Worm (Caenorhabditis elegans) whole organism, L2 larva: ENCODE results near the gene T03G6.1.

Experiments
- C34F6.9 ChIP-seq: fragments of 150-350 bp; optimal IDR thresholded peaks from 2 replicates; lab custom pipeline; 2014; ENCODE audit warnings: missing biosample characterization, missing genetic modification characterization
- F13H6.1 ChIP-seq: sonication (generic microtip); optimal IDR thresholded peaks from 2 replicates; lab custom pipeline; 2016; ENCODE audit warnings: missing genetic modification characterization, missing compliant biosample characterization
- Y55F3AM.14 ChIP-seq: fragments of 200-800 bp; sonication (Bioruptor generic); optimal IDR thresholded peaks from 2 replicates; lab custom pipeline; 2018; ENCODE audit warnings: mild to moderate bottlenecking, missing genetic modification characterization, missing compliant biosample characterization
- ZK546.5 ChIP-seq: sonication (generic microtip); optimal IDR thresholded peaks from 2 replicates; lab custom pipeline; 2017; ENCODE audit warnings: missing biosample characterization, missing genetic modification characterization
- alr-1 ChIP-seq: fragments of 150-350 bp; optimal IDR thresholded peaks from 2 replicates; lab custom pipeline; 2014; ENCODE audit warnings: missing biosample characterization, missing genetic modification characterization
- aly-2 ChIP-seq: fragments of 150-350 bp; optimal IDR thresholded peaks from 2 replicates; lab custom pipeline; 2014; ENCODE audit warnings: missing biosample characterization, missing genetic modification characterization
- ama-1 ChIP-seq: fragments of 150-350 bp; optimal IDR thresholded peaks from 2 replicates; lab custom pipeline; 2018; ENCODE audit warnings: inconsistent platforms
- ceh-16 ChIP-seq: fragments of 150-350 bp; optimal IDR thresholded peaks from 2 replicates; lab custom pipeline; 2014; ENCODE audit warnings: missing biosample characterization, missing genetic modification characterization
- crh-2 ChIP-seq: sonication (generic microtip); optimal IDR thresholded peaks from 2 replicates; lab custom pipeline; 2017; ENCODE audit warnings: missing biosample characterization, missing genetic modification characterization
- dmd-4 ChIP-seq: sonication (generic microtip); optimal IDR thresholded peaks from 2 replicates; lab custom pipeline; 2017; ENCODE audit warnings: missing biosample characterization, missing genetic modification characterization
- egl-27 ChIP-seq: sonication (generic microtip); optimal IDR thresholded peaks from 3 replicates; lab custom pipeline; 2017; ENCODE audit warnings: missing biosample characterization, missing genetic modification reagents, missing genetic modification characterization
- elt-1 ChIP-seq: fragments of 150-350 bp; optimal IDR thresholded peaks from 2 replicates; lab custom pipeline; 2014; ENCODE audit warnings: missing biosample characterization, missing genetic modification characterization
- elt-3 ChIP-seq: sonication (generic microtip); optimal IDR thresholded peaks from 2 replicates; lab custom pipeline; 2017; ENCODE audit warnings: missing biosample characterization, missing genetic modification characterization
- fos-1 ChIP-seq: fragments of 150-350 bp; optimal IDR thresholded peaks from 2 replicates; lab custom pipeline; 2014; ENCODE audit warnings: missing biosample characterization, missing genetic modification characterization
- gmeb-1 ChIP-seq: fragments of 150-350 bp; optimal IDR thresholded peaks from 2 replicates; lab custom pipeline; 2014; ENCODE audit warnings: missing biosample characterization, missing genetic modification characterization
- lin-11 ChIP-seq: fragments of 150-350 bp; sonication (generic microtip); optimal IDR thresholded peaks from 2 replicates; lab custom pipeline; 2014; ENCODE audit warnings: missing biosample characterization, missing genetic modification characterization, inconsistent platforms, mixed read lengths
- lin-13 ChIP-seq: fragments of 150-350 bp; optimal IDR thresholded peaks from 2 replicates; lab custom pipeline; 2014; ENCODE audit warnings: missing biosample characterization, missing genetic modification reagents, missing genetic modification characterization
- lin-39 ChIP-seq: fragments of 150-350 bp; optimal IDR thresholded peaks from 2 replicates; lab custom pipeline; 2014; ENCODE audit warnings: missing biosample characterization, missing genetic modification reagents, missing genetic modification characterization
- lsy-2 ChIP-seq, 2 experiments: fragments of 150-350 bp in 1 of 2; sonication (generic microtip) in 1 of 2; optimal IDR thresholded peaks; 2 replicates each; lab custom pipeline; 2014 to 2017; ENCODE audit warnings: missing biosample characterization in 2 of 2, missing genetic modification characterization in 2 of 2
- mab-5 ChIP-seq: fragments of 150-350 bp; optimal IDR thresholded peaks from 2 replicates; lab custom pipeline; 2014; ENCODE audit warnings: missing biosample characterization, missing genetic modification characterization
- mdl-1 ChIP-seq, 2 experiments: fragments of 150-350 bp in 1 of 2; sonication (generic microtip) in 1 of 2; optimal IDR thresholded peaks; 2 replicates each; lab custom pipeline; 2017; ENCODE audit warnings: missing biosample characterization in 2 of 2, missing genetic modification characterization in 2 of 2
- nhr-10 ChIP-seq: sonication (generic microtip); optimal IDR thresholded peaks from 2 replicates; lab custom pipeline; 2017; ENCODE audit warnings: missing biosample characterization, missing genetic modification characterization
- nhr-12 ChIP-seq: fragments of 150-350 bp; optimal IDR thresholded peaks from 2 replicates; lab custom pipeline; 2014; ENCODE audit warnings: missing biosample characterization, missing genetic modification characterization
- nhr-129 ChIP-seq: fragments of 150-350 bp; optimal IDR thresholded peaks from 2 replicates; lab custom pipeline; 2014; ENCODE audit warnings: missing biosample characterization, missing genetic modification characterization
- nhr-25 ChIP-seq: fragments of 150-350 bp; sonication (generic microtip); optimal IDR thresholded peaks from 3 replicates; lab custom pipeline; 2014; ENCODE audit warnings: missing biosample characterization, missing genetic modification characterization
- nhr-6 ChIP-seq: fragments of 150-350 bp; optimal IDR thresholded peaks from 2 replicates; lab custom pipeline; 2014; ENCODE audit warnings: missing biosample characterization, missing genetic modification characterization
- peb-1 ChIP-seq: fragments of 150-350 bp; optimal IDR thresholded peaks from 2 replicates; lab custom pipeline; 2014; ENCODE audit warnings: missing biosample characterization, missing genetic modification characterization
- sem-4 ChIP-seq: fragments of 150-350 bp; optimal IDR thresholded peaks from 2 replicates; lab custom pipeline; 2014; ENCODE audit warnings: missing biosample characterization, missing genetic modification reagents, missing genetic modification characterization
- sma-9 ChIP-seq, 2 experiments: fragments of 150-350 bp in 1 of 2; sonication (generic microtip) in 1 of 2; optimal IDR thresholded peaks; 2 replicates each; lab custom pipeline; 2014 to 2016; ENCODE audit warnings: missing genetic modification characterization in 2 of 2, mild to moderate bottlenecking in 1 of 2, missing biosample characterization in 1 of 2, missing compliant biosample characterization in 1 of 2, missing genetic modification reagents in 1 of 2, moderate library complexity in 1 of 2
- snpc-4 ChIP-seq: fragments of 150-350 bp; optimal IDR thresholded peaks from 2 replicates; lab custom pipeline; 2014; ENCODE audit warnings: missing biosample characterization, missing genetic modification characterization
- unc-55 ChIP-seq: fragments of 150-350 bp; sonication (generic microtip); optimal IDR thresholded peaks from 3 replicates; lab custom pipeline; 2014; ENCODE audit warnings: missing biosample characterization, missing genetic modification reagents, missing genetic modification characterization
- unc-62 ChIP-seq: fragments of 150-350 bp; optimal IDR thresholded peaks from 2 replicates; lab custom pipeline; 2014; ENCODE audit warnings: missing biosample characterization, missing genetic modification reagents, missing genetic modification characterization
- zag-1 ChIP-seq: fragments of 150-350 bp; optimal IDR thresholded peaks from 2 replicates; lab custom pipeline; 2014; ENCODE audit warnings: missing biosample characterization, missing genetic modification characterization
- ztf-11 ChIP-seq: sonication (generic microtip); optimal IDR thresholded peaks from 2 replicates; lab custom pipeline; 2017; ENCODE audit warnings: missing biosample characterization, missing genetic modification characterization
- ztf-4 ChIP-seq: fragments of 150-350 bp; optimal IDR thresholded peaks from 2 replicates; lab custom pipeline; 2014; ENCODE audit warnings: missing biosample characterization, missing genetic modification characterization

Gene T03G6.1

ce11 chrX:2565308-2565773 is 42.7 kb upstream of the T03G6.1 start, which contains the start of gene F52H2.15:
Gene F52H2.15 (plus strand): TSS chrX:2565358.
- TF ChIP-seq dmd-4 (tag; lab: Kevin White, UChicago) (no peak), crh-2 (no peak), aly-2 (no peak), fos-1 (peak; percentile 77), peb-1 (no peak), elt-1 (tag; lab: Kevin White, UChicago) (no peak)

DNA sequence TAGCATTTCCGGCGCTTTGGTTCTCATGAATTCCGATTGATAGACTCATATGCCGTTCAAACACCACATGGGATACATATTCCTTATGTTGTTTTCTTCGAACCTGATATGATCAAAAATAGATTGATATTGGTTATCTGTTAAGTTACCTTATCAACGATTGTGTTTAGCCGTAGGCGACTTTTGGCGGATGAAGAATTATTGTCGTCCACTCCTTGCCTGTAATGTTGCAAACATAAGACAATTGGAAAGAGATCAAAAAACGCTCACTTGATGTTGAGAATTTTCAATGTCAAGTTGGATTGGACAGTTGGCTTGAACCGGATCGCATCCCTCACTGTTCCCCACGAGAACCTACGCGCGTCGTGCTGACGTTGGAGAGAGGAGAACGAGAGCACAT is 40.3 kb upstream of the T03G6.1 start:
- TF ChIP-seq elt-1 (tag; lab: Kevin White, UChicago) (no peak), sma-9 (GFP tag; optimal IDR thresholded peaks at IDR 0.05; lab: Kevin White, UChicago) (peak; percentile 28), sma-9 (tag; optimal IDR thresholded peaks at IDR 0.05; lab: Kevin White, UChicago) (no peak)

ce11 chrX:2569040-2569439 is 39.0 kb upstream of the T03G6.1 start:
- TF ChIP-seq crh-2 (peak; percentile 40), Y55F3AM.14 (GFP tag; lab: Kevin White, UChicago) (no peak), peb-1 (no peak), nhr-25 (no peak), snpc-4 (tag; lab: Kevin White, UChicago) (no peak), nhr-10 (no peak), ama-1 (lab: Kevin White, UChicago) (no peak), fos-1 (peak; percentile 99), zag-1 (no peak), F13H6.1 (tag; lab: Kevin White, UChicago) (peak; percentile 46), ZK546.5 (no peak), ztf-11 (tag; lab: Kevin White, UChicago) (no peak), unc-62 (GFP tag; lab: Kevin White, UChicago) (no peak), lin-13 (GFP tag; lab: Kevin White, UChicago) (no peak), nhr-129 (tag; lab: Kevin White, UChicago) (peak; percentile 57), lin-39 (no peak), ztf-4 (no peak), sma-9 (GFP tag; optimal IDR thresholded peaks at IDR 0.05; lab: Kevin White, UChicago) (peak; percentile 60), sma-9 (tag; optimal IDR thresholded peaks at IDR 0.05; lab: Kevin White, UChicago) (no peak), mab-5 (tag; lab: Kevin White, UChicago) (no peak), mdl-1 (tag; optimal IDR thresholded peaks at IDR 0.05; lab: Kevin White, UChicago) (no peak), alr-1 (tag; lab: Kevin White, UChicago) (no peak), dmd-4 (tag; lab: Kevin White, UChicago) (no peak), lin-11 (tag; lab: Kevin White, UChicago) (no peak), gmeb-1 (tag; lab: Kevin White, UChicago) (peak; percentile 26), egl-27 (tag; lab: Kevin White, UChicago) (no peak), nhr-12 (tag; lab: Kevin White, UChicago) (no peak), nhr-6 (tag; lab: Kevin White, UChicago) (no peak), elt-3 (tag; lab: Kevin White, UChicago) (no peak)

ce11 chrX:2572646-2573149 is 35.3 kb upstream of the T03G6.1 start, which contains the start of the genes ccd-5 and F52H2.1:
Gene ccd-5 (minus strand): TSS chrX:2572653.
Gene F52H2.1 (plus strand): TSS chrX:2573099.
- no peak for TF ChIP-seq ztf-11 (tag; lab: Kevin White, UChicago)
- TF ChIP-seq C34F6.9: peak; percentile 25
- no peak for TF ChIP-seq ZK546.5
- no peak for TF ChIP-seq ceh-16 (tag; lab: Kevin White, UChicago)
- no peak for TF ChIP-seq sem-4
- TF ChIP-seq unc-55: peak; percentile 59
- peak; percentile 23 for TF ChIP-seq sma-9 (GFP tag; optimal IDR thresholded peaks at IDR 0.05; lab: Kevin White, UChicago)
- TF ChIP-seq sma-9 (tag; optimal IDR thresholded peaks at IDR 0.05; lab: Kevin White, UChicago): no peak
- TF ChIP-seq lsy-2 (tag; optimal IDR thresholded peaks at IDR 0.05; lab: Kevin White, UChicago): peak in 1 of 2 experiments; percentile 24
- peak; percentile 18 for TF ChIP-seq nhr-129 (tag; lab: Kevin White, UChicago)

- no peak for TF ChIP-seq gmeb-1 (tag; lab: Kevin White, UChicago)
Measured at ce11 chrX:2577442-2577841, 30.6 kb upstream of the T03G6.1 start, which contains the start of gene ttr-42. Gene ttr-42 (plus strand): TSS chrX:2577742.
